Worm (Caenorhabditis elegans) whole organism, young adult: ENCODE measurements around the gene kdp-1.

ENCODE experiments used
- chd-7 ChIP-seq: sonication (generic microtip); optimal IDR thresholded peaks from 2 replicates; lab custom pipeline; 2016; ENCODE audit warnings: mild to moderate bottlenecking, missing genetic modification characterization, moderate library complexity, missing compliant biosample characterization
- mcd-1 ChIP-seq: fragments of 200-800 bp; sonication (Bioruptor generic); IDR thresholded peaks from 2 replicates; pipeline ENCODE4 v1.3.6; 2022; ENCODE audit warnings: missing genetic modification reagents, missing genetic modification characterization, missing compliant biosample characterization
- unc-62 ChIP-seq: fragments of 150-350 bp; optimal IDR thresholded peaks from 2 replicates; lab custom pipeline; 2014; ENCODE audit warnings: missing biosample characterization, missing genetic modification reagents, missing genetic modification characterization

DNA sequence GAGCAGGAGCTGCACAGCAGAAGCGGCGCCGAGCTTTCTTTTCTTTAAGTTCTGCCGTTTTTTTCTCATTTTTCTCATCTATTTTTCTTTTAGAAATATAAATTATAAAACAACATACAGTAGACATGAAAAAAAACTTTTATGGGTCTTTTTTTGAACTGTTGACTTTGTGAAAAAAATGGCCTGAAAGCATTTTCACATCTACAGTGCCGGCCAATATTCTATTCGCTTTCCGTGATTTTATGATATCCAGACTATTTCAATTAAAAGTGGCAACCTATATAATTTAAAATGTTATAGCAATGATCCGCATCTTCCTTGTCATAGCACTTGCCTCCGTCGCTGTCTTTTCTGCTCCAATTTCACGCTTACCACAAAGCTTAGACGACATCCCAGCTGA, 28.1 kb downstream of the kdp-1 start, which contains the start of gene far-6:
- TF ChIP-seq chd-7 (no peak), unc-62 (GFP tag; lab: Kevin White, UChicago) (no peak), mcd-1 (GFP tag; lab: Robert Waterston, UW) (no peak)
